Worm (Caenorhabditis elegans) whole organism, late embryonic: ENCODE measurements around the gene F08G2.5.

ENCODE experiments used
- ahr-1 ChIP-seq: sonication (generic microtip); optimal IDR thresholded peaks from 2 replicates; lab custom pipeline; 2016; ENCODE audit warnings: missing genetic modification characterization, missing compliant biosample characterization
- dve-1 ChIP-seq: sonication (generic microtip); optimal IDR thresholded peaks from 2 replicates; lab custom pipeline; 2017; ENCODE audit warnings: antibody characterized with exemption, mild to moderate bottlenecking, missing genetic modification characterization, missing compliant biosample characterization
- fkh-10 ChIP-seq: fragments of 150-350 bp; optimal IDR thresholded peaks from 2 replicates; lab custom pipeline; 2014; ENCODE audit warnings: missing biosample characterization, missing genetic modification reagents, missing genetic modification characterization
- nhr-11 ChIP-seq: fragments of 150-350 bp; optimal IDR thresholded peaks from 2 replicates; lab custom pipeline; 2014; ENCODE audit warnings: missing biosample characterization, missing genetic modification characterization
- pros-1 ChIP-seq: fragments of 150-350 bp; optimal IDR thresholded peaks from 2 replicates; lab custom pipeline; 2014; ENCODE audit warnings: missing biosample characterization, missing genetic modification reagents, missing genetic modification characterization

DNA sequence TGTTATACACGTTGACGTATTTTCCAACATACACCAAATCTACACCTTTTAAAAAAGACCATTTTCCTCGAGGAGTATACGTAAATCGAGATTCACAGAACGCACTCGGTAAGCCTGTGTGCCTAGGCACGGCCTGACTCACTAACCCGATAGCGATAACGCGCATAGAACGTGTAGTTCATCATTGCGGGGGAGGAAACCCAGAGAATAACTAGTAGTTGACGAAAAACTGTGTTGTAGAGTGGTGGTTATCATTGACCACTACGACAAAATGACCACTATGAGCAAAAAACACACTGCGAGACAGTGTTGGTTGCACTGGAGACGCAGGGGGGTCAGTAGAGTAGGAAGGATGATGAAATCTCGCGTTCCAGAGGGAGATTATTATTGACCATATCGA, 26.4 kb upstream of the F08G2.5 start:
- TF ChIP-seq ahr-1 (tag; lab: Kevin White, UChicago), result no peak
- no peak for TF ChIP-seq pros-1 (tag; lab: Kevin White, UChicago)
- TF ChIP-seq nhr-11 (tag; lab: Kevin White, UChicago), result no peak
- TF ChIP-seq fkh-10 (GFP tag; lab: Kevin White, UChicago), result no peak
- TF ChIP-seq dve-1, result no peak
